Fruit fly (Drosophila melanogaster) whole organism, prepupa: ENCODE results near the gene Gr93a.

Experiments
- Blimp-1 ChIP-seq: fragments of 200-800 bp; sonication (Bioruptor generic); optimal IDR thresholded peaks from 3 replicates; lab custom pipeline; 2017; ENCODE audit warnings: missing biosample characterization, missing genetic modification characterization, mild to moderate bottlenecking, moderate library complexity, missing genetic modification reagents
- CG10631 ChIP-seq: fragments of 200-800 bp; sonication (Bioruptor generic); optimal IDR thresholded peaks from 2 replicates; lab custom pipeline; 2016; ENCODE audit warnings: missing biosample characterization, missing genetic modification characterization
- CG11294 ChIP-seq: fragments of 200-800 bp; sonication (Bioruptor generic); IDR thresholded peaks from 2 replicates; pipeline ENCODE4 v1.3.6; 2022; ENCODE audit warnings: missing biosample characterization, missing genetic modification characterization
- CG11762 ChIP-seq: fragments of 200-800 bp; sonication (Bioruptor generic); optimal IDR thresholded peaks from 3 replicates; lab custom pipeline; 2016; ENCODE audit warnings: missing biosample characterization, missing genetic modification characterization; ENCODE audit not compliant: insufficient read depth
- CG11902 ChIP-seq: fragments of 200-800 bp; sonication (Bioruptor generic); optimal IDR thresholded peaks from 3 replicates; lab custom pipeline; 2016; ENCODE audit warnings: missing biosample characterization, missing genetic modification characterization
- CG15336 ChIP-seq: fragments of 200-800 bp; sonication (Bioruptor generic); IDR thresholded peaks from 2 replicates; pipeline ENCODE4 v1.3.6; 2022; ENCODE audit warnings: missing biosample characterization, missing genetic modification characterization
- CG1621 ChIP-seq: fragments of 200-800 bp; sonication (Bioruptor generic); optimal IDR thresholded peaks from 3 replicates; lab custom pipeline; 2018; ENCODE audit warnings: missing biosample characterization, mild to moderate bottlenecking, missing genetic modification characterization
- CG3032 ChIP-seq: fragments of 200-800 bp; optimal IDR thresholded peaks from 2 replicates; lab custom pipeline; 2019; ENCODE audit warnings: missing biosample characterization, mild to moderate bottlenecking, missing genetic modification characterization, moderate library complexity
- CG31627 ChIP-seq: fragments of 200-800 bp; sonication (Bioruptor generic); optimal IDR thresholded peaks from 3 replicates; lab custom pipeline; 2016; ENCODE audit warnings: missing biosample characterization, missing genetic modification characterization
- CG34406 ChIP-seq: fragments of 200-800 bp; sonication (Bioruptor generic); optimal IDR thresholded peaks from 3 replicates; lab custom pipeline; 2016; ENCODE audit warnings: missing biosample characterization, missing genetic modification characterization
- CG3919 ChIP-seq: fragments of 200-800 bp; sonication (Bioruptor generic); optimal IDR thresholded peaks from 3 replicates; lab custom pipeline; 2016; ENCODE audit warnings: missing biosample characterization, missing genetic modification characterization
- CG4318 ChIP-seq: fragments of 200-800 bp; sonication (Bioruptor generic); optimal IDR thresholded peaks from 3 replicates; lab custom pipeline; 2017; ENCODE audit warnings: missing biosample characterization, mild to moderate bottlenecking, missing genetic modification characterization
- CG6163 ChIP-seq: fragments of 200-800 bp; sonication (Bioruptor generic); IDR thresholded peaks from 3 replicates; pipeline ENCODE4 v1.3.6; 2022; ENCODE audit warnings: missing biosample characterization, missing genetic modification characterization
- CG6276 ChIP-seq: fragments of 200-800 bp; sonication (Bioruptor generic); optimal IDR thresholded peaks from 2 replicates; lab custom pipeline; 2017; ENCODE audit warnings: missing biosample characterization, mild to moderate bottlenecking, missing genetic modification characterization
- CG6792 ChIP-seq: fragments of 200-800 bp; sonication (Bioruptor generic); optimal IDR thresholded peaks from 3 replicates; lab custom pipeline; 2016; ENCODE audit warnings: missing biosample characterization, missing genetic modification characterization
- CG6854 ChIP-seq: fragments of 200-800 bp; sonication (Bioruptor generic); optimal IDR thresholded peaks from 2 replicates; lab custom pipeline; 2017; ENCODE audit warnings: missing biosample characterization, mild to moderate bottlenecking, missing genetic modification characterization
- CG8119 ChIP-seq: fragments of 200-800 bp; sonication (Bioruptor generic); IDR thresholded peaks from 3 replicates; pipeline ENCODE4 v1.3.6; 2022; ENCODE audit warnings: missing biosample characterization, missing genetic modification characterization
- CG8632 ChIP-seq: fragments of 200-800 bp; sonication (Bioruptor generic); optimal IDR thresholded peaks from 3 replicates; lab custom pipeline; 2016; ENCODE audit warnings: missing biosample characterization, missing genetic modification characterization
- CG9139 ChIP-seq: fragments of 200-800 bp; sonication (Bioruptor generic); optimal IDR thresholded peaks from 3 replicates; lab custom pipeline; 2017; ENCODE audit warnings: missing biosample characterization, mild to moderate bottlenecking, missing genetic modification characterization
- Eip75B ChIP-seq: fragments of 200-800 bp; sonication (Bioruptor generic); optimal IDR thresholded peaks from 3 replicates; lab custom pipeline; 2016; ENCODE audit warnings: missing biosample characterization, missing genetic modification characterization
- Eip78C ChIP-seq: fragments of 200-800 bp; sonication (Bioruptor generic); peaks from one replicate; lab custom pipeline; 2016; ENCODE audit warnings: missing biosample characterization, missing genetic modification characterization
- Eip93F ChIP-seq: fragments of 200-800 bp; sonication (Bioruptor generic); optimal IDR thresholded peaks from 2 replicates; lab custom pipeline; 2016; ENCODE audit warnings: missing biosample characterization, mild to moderate bottlenecking, missing genetic modification characterization
- Ets21C ChIP-seq: fragments of 200-800 bp; sonication (Bioruptor generic); optimal IDR thresholded peaks from 3 replicates; lab custom pipeline; 2016; ENCODE audit warnings: missing biosample characterization, missing genetic modification characterization
- Ets96B ChIP-seq: fragments of 200-800 bp; optimal IDR thresholded peaks from 2 replicates; lab custom pipeline; 2019; ENCODE audit warnings: missing biosample characterization, mild to moderate bottlenecking, missing genetic modification characterization, moderate library complexity
- Gug ChIP-seq: fragments of 200-800 bp; sonication (Bioruptor generic); IDR thresholded peaks from 2 replicates; pipeline ENCODE4 v1.3.6; 2022; ENCODE audit warnings: missing biosample characterization, missing genetic modification characterization
- Hr38 ChIP-seq: sonication (Bioruptor generic); optimal IDR thresholded peaks from 2 replicates; lab custom pipeline; 2016; ENCODE audit warnings: missing biosample characterization, missing genetic modification characterization
- Hr39 ChIP-seq: fragments of 200-800 bp; sonication (Bioruptor generic); optimal IDR thresholded peaks from 2 replicates; lab custom pipeline; 2016; ENCODE audit warnings: missing biosample characterization, missing genetic modification characterization
- Hr4 ChIP-seq: fragments of 200-800 bp; sonication (Bioruptor generic); optimal IDR thresholded peaks from 3 replicates; lab custom pipeline; 2016; ENCODE audit warnings: missing biosample characterization, missing genetic modification characterization
- Lpt ChIP-seq: fragments of 200-800 bp; sonication (Bioruptor generic); optimal IDR thresholded peaks from 3 replicates; lab custom pipeline; 2016; ENCODE audit warnings: missing biosample characterization, missing genetic modification characterization
- Met ChIP-seq: fragments of 200-800 bp; sonication (Bioruptor generic); optimal IDR thresholded peaks from 3 replicates; lab custom pipeline; 2016; ENCODE audit warnings: missing biosample characterization, missing genetic modification characterization
- Smox ChIP-seq: fragments of 200-800 bp; sonication (Bioruptor generic); optimal IDR thresholded peaks from 3 replicates; lab custom pipeline; 2016; ENCODE audit warnings: missing biosample characterization, missing genetic modification characterization
- Sox102F ChIP-seq: fragments of 200-800 bp; sonication (Bioruptor generic); optimal IDR thresholded peaks from 2 replicates; lab custom pipeline; 2016; ENCODE audit warnings: missing biosample characterization, mild to moderate bottlenecking, missing genetic modification characterization
- Sox15 ChIP-seq: fragments of 200-800 bp; sonication (Bioruptor generic); optimal IDR thresholded peaks from 3 replicates; lab custom pipeline; 2016; ENCODE audit warnings: missing biosample characterization, missing genetic modification characterization
- achi ChIP-seq: fragments of 200-800 bp; sonication (Bioruptor generic); optimal IDR thresholded peaks from 3 replicates; lab custom pipeline; 2016; ENCODE audit warnings: missing biosample characterization, missing genetic modification characterization
- acj6 ChIP-seq: fragments of 200-800 bp; sonication (Bioruptor generic); optimal IDR thresholded peaks from 3 replicates; lab custom pipeline; 2016; ENCODE audit warnings: missing biosample characterization, missing genetic modification characterization
- cyc ChIP-seq: fragments of 200-800 bp; sonication (Bioruptor generic); optimal IDR thresholded peaks from 3 replicates; lab custom pipeline; 2016; ENCODE audit warnings: missing biosample characterization, missing genetic modification characterization
- dac ChIP-seq: fragments of 200-800 bp; sonication (Bioruptor generic); optimal IDR thresholded peaks from 2 replicates; lab custom pipeline; 2017; ENCODE audit warnings: missing biosample characterization, mild to moderate bottlenecking, missing genetic modification characterization
- dsx ChIP-seq: fragments of 200-800 bp; optimal IDR thresholded peaks from 3 replicates; lab custom pipeline; 2019; ENCODE audit warnings: missing biosample characterization, mild to moderate bottlenecking, missing genetic modification characterization, moderate library complexity; ENCODE audit not compliant: poor library complexity, severe bottlenecking
- eg ChIP-seq: fragments of 200-800 bp; sonication (Bioruptor generic); IDR thresholded peaks from 3 replicates; pipeline ENCODE4 v1.3.6; 2022; ENCODE audit warnings: missing biosample characterization, missing genetic modification characterization
- fd85E ChIP-seq: fragments of 200-800 bp; sonication (Bioruptor generic); optimal IDR thresholded peaks from 3 replicates; lab custom pipeline; 2016; ENCODE audit warnings: missing biosample characterization, missing genetic modification characterization
- fkh ChIP-seq: fragments of 200-800 bp; sonication (Bioruptor generic); optimal IDR thresholded peaks from 3 replicates; lab custom pipeline; 2017; ENCODE audit warnings: missing biosample characterization, mild to moderate bottlenecking, missing genetic modification characterization, moderate library complexity
- lz ChIP-seq: fragments of 200-800 bp; sonication (Bioruptor generic); optimal IDR thresholded peaks from 3 replicates; lab custom pipeline; 2016; ENCODE audit warnings: missing biosample characterization, missing genetic modification characterization
- net ChIP-seq: fragments of 200-800 bp; sonication (Bioruptor generic); optimal IDR thresholded peaks from 3 replicates; lab custom pipeline; 2016; ENCODE audit warnings: missing biosample characterization, missing genetic modification characterization
- pdm3 ChIP-seq: fragments of 200-800 bp; sonication (Bioruptor generic); optimal IDR thresholded peaks from 3 replicates; lab custom pipeline; 2016; ENCODE audit warnings: missing biosample characterization, missing genetic modification characterization
- spab ChIP-seq: fragments of 200-800 bp; sonication (Bioruptor generic); optimal IDR thresholded peaks from 2 replicates; lab custom pipeline; 2017; ENCODE audit warnings: missing biosample characterization, mild to moderate bottlenecking, missing genetic modification characterization, missing genetic modification reagents
- vri ChIP-seq: fragments of 200-800 bp; sonication (Bioruptor generic); optimal IDR thresholded peaks from 3 replicates; lab custom pipeline; 2016; ENCODE audit warnings: missing biosample characterization, mild to moderate bottlenecking, missing genetic modification characterization

The Gr93a gene

dm6 chr3R:21829487-21829957 lies 2.8 kb upstream of the Gr93a start (continued):
- TF ChIP-seq Sox102F (GFP tag; lab: Kevin White, UChicago): peak; percentile 31
- no peak for TF ChIP-seq acj6 (GFP tag; lab: Kevin White, UChicago)
- TF ChIP-seq CG6854: peak; percentile 26
- TF ChIP-seq CG6163 (GFP tag; lab: Robert Waterston, UW): no peak; the same call in none of the 3 replicates
- peak; percentile 83 for TF ChIP-seq Eip78C (GFP tag; lab: Kevin White, UChicago)
- peak; percentile 29 for TF ChIP-seq Hr39
- TF ChIP-seq dsx (GFP tag; lab: Kevin White, UChicago): peak; percentile 38
- peak; percentile 53 for TF ChIP-seq CG3032 (tag; lab: Kevin White, UChicago)
- no peak for TF ChIP-seq Gug (GFP tag; lab: Robert Waterston, UW)
- TF ChIP-seq Ets21C (GFP tag; lab: Kevin White, UChicago): no peak
- peak; percentile 36 for TF ChIP-seq CG31627 (GFP tag; lab: Kevin White, UChicago)
- peak; percentile 54 for TF ChIP-seq Eip75B (GFP tag; lab: Kevin White, UChicago)
- TF ChIP-seq net: no peak
- no peak for TF ChIP-seq dac
- TF ChIP-seq CG34406 (GFP tag; lab: Kevin White, UChicago): no peak
- TF ChIP-seq CG11902 (GFP tag; lab: Kevin White, UChicago): no peak
- peak; percentile 2 for TF ChIP-seq CG10631
- no peak for TF ChIP-seq CG8119 (GFP tag; lab: Robert Waterston, UW)
- TF ChIP-seq Ets96B (tag; lab: Kevin White, UChicago): peak; percentile 59
- TF ChIP-seq Hr4 (GFP tag; lab: Kevin White, UChicago): peak; percentile 42
- TF ChIP-seq Hr38: no peak
- peak; percentile 6 for TF ChIP-seq lz (GFP tag; lab: Kevin White, UChicago)
- no peak for TF ChIP-seq CG11294 (GFP tag; lab: Robert Waterston, UW)
- peak; percentile 18 for TF ChIP-seq Eip93F (GFP tag; lab: Kevin White, UChicago)
- TF ChIP-seq Lpt (GFP tag; lab: Kevin White, UChicago): no peak
- no peak for TF ChIP-seq CG6276
- TF ChIP-seq CG8632 (GFP tag; lab: Kevin White, UChicago): no peak
- no peak for TF ChIP-seq CG11762
- no peak for TF ChIP-seq CG9139 (GFP tag; lab: Kevin White, UChicago)
- TF ChIP-seq Smox (GFP tag; lab: Kevin White, UChicago): peak; percentile 5
- no peak for TF ChIP-seq Blimp-1 (GFP tag; lab: Kevin White, UChicago)
- peak; percentile 98 for TF ChIP-seq vri (GFP tag; lab: Kevin White, UChicago)
- TF ChIP-seq cyc (GFP tag; lab: Kevin White, UChicago): peak; percentile 35
- TF ChIP-seq fkh: peak; percentile 28
- TF ChIP-seq, all 60 proteins: peak for 30

dm6 chr3R:21830303-21830707 lies 2.0 kb upstream of the Gr93a start:
- no peak for TF ChIP-seq CG6792 (GFP tag; lab: Kevin White, UChicago)
- TF ChIP-seq Eip75B (GFP tag; lab: Kevin White, UChicago): no peak
- TF ChIP-seq net: no peak
- TF ChIP-seq CG9139 (GFP tag; lab: Kevin White, UChicago): no peak
- no peak for TF ChIP-seq dac
- peak; percentile 78 for TF ChIP-seq Ets96B (tag; lab: Kevin White, UChicago)
- TF ChIP-seq Gug (GFP tag; lab: Robert Waterston, UW): 0 out of 2 replicates have a peak, but pooled peaks have one; percentile 14
- no peak for TF ChIP-seq Met
- no peak for TF ChIP-seq CG31627 (GFP tag; lab: Kevin White, UChicago)
- no peak for TF ChIP-seq fkh
- peak; percentile 76 for TF ChIP-seq CG8119 (GFP tag; lab: Robert Waterston, UW)
- peak; percentile 69 for TF ChIP-seq CG15336
- TF ChIP-seq CG11762: peak; percentile 69
- peak; percentile 18 for TF ChIP-seq CG1621 (tag; lab: Kevin White, UChicago)
- TF ChIP-seq Hr4 (GFP tag; lab: Kevin White, UChicago): peak; percentile 56
- TF ChIP-seq CG34406 (GFP tag; lab: Kevin White, UChicago): peak; percentile 10
- peak; percentile 58 for TF ChIP-seq CG3919
- TF ChIP-seq CG4318 (GFP tag; lab: Kevin White, UChicago): peak; percentile 82
- peak; percentile 76 for TF ChIP-seq spab
- TF ChIP-seq fd85E (GFP tag; lab: Kevin White, UChicago): no peak
- no peak for TF ChIP-seq Eip93F (GFP tag; lab: Kevin White, UChicago)
- no peak for TF ChIP-seq Sox15 (GFP tag; lab: Kevin White, UChicago)
- peak; percentile 62 for TF ChIP-seq Eip78C (GFP tag; lab: Kevin White, UChicago)
- TF ChIP-seq acj6 (GFP tag; lab: Kevin White, UChicago): peak; percentile 15
- TF ChIP-seq cyc (GFP tag; lab: Kevin White, UChicago): no peak
- peak; percentile 76 for TF ChIP-seq CG3032 (tag; lab: Kevin White, UChicago)
- TF ChIP-seq Lpt (GFP tag; lab: Kevin White, UChicago): no peak
- TF ChIP-seq CG6163 (GFP tag; lab: Robert Waterston, UW): no peak
- no peak for TF ChIP-seq vri (GFP tag; lab: Kevin White, UChicago)
- no peak for TF ChIP-seq Hr39
- peak; percentile 76 for TF ChIP-seq CG10631
- peak; percentile 19; the same call in 1 of the 3 replicates for TF ChIP-seq eg (GFP tag; lab: Robert Waterston, UW)
- TF ChIP-seq achi (GFP tag; lab: Kevin White, UChicago): peak; percentile 61
- TF ChIP-seq pdm3 (GFP tag; lab: Kevin White, UChicago): peak; percentile 34
- TF ChIP-seq Sox102F (GFP tag; lab: Kevin White, UChicago): no peak
- no peak for TF ChIP-seq Smox (GFP tag; lab: Kevin White, UChicago)
